Fruit fly (Drosophila melanogaster): ENCODE measurements around the gene CG3631.

- TF ChIP-seq ham (GFP tag; IDR thresholded peaks at IDR 0.05): no peak
- peak; percentile 10 for TF ChIP-seq Sry-δ (GFP tag; optimal IDR thresholded peaks at IDR 0.05)
- no peak for TF ChIP-seq CG2678 (tag; optimal IDR thresholded peaks at IDR 0.05)
- no peak for TF ChIP-seq sc (optimal IDR thresholded peaks at IDR 0.05)
- TF ChIP-seq sc (GFP tag; optimal IDR thresholded peaks at IDR 0.05): no peak
- no peak for TF ChIP-seq CG17361 (GFP tag; IDR thresholded peaks at IDR 0.05)
These were observed 22.4 kb downstream of the CG3631 start, which contains the start of gene RpS5b for dm6 chr3R:14901408-14902352.
